Fruit fly (Drosophila melanogaster): ENCODE data around the gene CG13857.

Gene CG13857

dm6 chr3R:22402355-22402754, 8.5 kb upstream of the CG13857 start, which contains the start of gene CG13856:
TSS of gene CG13856 (plus strand) at chr3R:22402655.
- TF ChIP-seq CG7101 (tag; optimal IDR thresholded peaks at IDR 0.05) = no peak
- TF ChIP-seq cnc (optimal IDR thresholded peaks at IDR 0.05) = no peak
- no peak for TF ChIP-seq toe (GFP tag; optimal IDR thresholded peaks at IDR 0.05)
- no peak for TF ChIP-seq CG33017 (tag; optimal IDR thresholded peaks at IDR 0.05)
- TF ChIP-seq CG14711 (tag; optimal IDR thresholded peaks at IDR 0.05) = no peak
- no peak for TF ChIP-seq tj (GFP tag; optimal IDR thresholded peaks at IDR 0.05)
- no peak for TF ChIP-seq Mnt (GFP tag; optimal IDR thresholded peaks at IDR 0.05)
- no peak for TF ChIP-seq cic (GFP tag; optimal IDR thresholded peaks at IDR 0.05)
- TF ChIP-seq kay (GFP tag; ENCODE audit: borderline replicate concordance) = no peak
- no peak for TF ChIP-seq bab1 (GFP tag; optimal IDR thresholded peaks at IDR 0.05)
- no peak for TF ChIP-seq Crg-1 (GFP tag; optimal IDR thresholded peaks at IDR 0.05)
- TF ChIP-seq CG12768 (GFP tag; optimal IDR thresholded peaks at IDR 0.05) = no peak
- TF ChIP-seq Hr96 (GFP tag; optimal IDR thresholded peaks at IDR 0.05) = no peak
- TF ChIP-seq ovo (GFP tag; optimal IDR thresholded peaks at IDR 0.05) = no peak
- no peak for TF ChIP-seq CG7045 (GFP tag; optimal IDR thresholded peaks at IDR 0.05)
- TF ChIP-seq CG1620 (GFP tag; optimal IDR thresholded peaks at IDR 0.05) = no peak
- no peak for TF ChIP-seq pad (GFP tag; optimal IDR thresholded peaks at IDR 0.05)
- no peak for TF ChIP-seq Clk (GFP tag; optimal IDR thresholded peaks at IDR 0.05)

DNA sequence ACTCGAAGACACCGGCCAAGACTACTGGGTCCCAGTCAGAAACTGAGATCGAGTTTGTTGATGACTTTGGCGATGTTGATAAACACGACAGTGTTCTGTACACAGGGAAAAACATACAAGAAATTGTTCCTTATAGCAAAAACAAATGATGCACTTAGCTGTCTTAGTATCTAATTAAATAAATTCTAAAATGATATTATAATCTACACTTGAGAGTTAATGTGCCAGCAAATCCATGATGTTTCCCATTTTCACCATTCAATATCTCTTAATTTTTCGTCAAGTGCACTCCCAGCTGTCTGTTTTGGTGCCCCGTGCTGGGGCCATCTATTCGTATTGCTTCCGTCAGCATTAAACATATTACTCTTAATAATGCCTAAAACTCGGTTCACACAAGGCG, 6.3 kb upstream of the CG13857 start:
- no peak for TF ChIP-seq CG7045 (GFP tag; optimal IDR thresholded peaks at IDR 0.05)
- TF ChIP-seq ovo (GFP tag; optimal IDR thresholded peaks at IDR 0.05) = no peak
- no peak for TF ChIP-seq CG5204 (GFP tag; optimal IDR thresholded peaks at IDR 0.05)
- TF ChIP-seq bab1 (GFP tag; optimal IDR thresholded peaks at IDR 0.05) = no peak
- TF ChIP-seq Hr96 (GFP tag; optimal IDR thresholded peaks at IDR 0.05) = no peak
- no peak for TF ChIP-seq CG33017 (tag; optimal IDR thresholded peaks at IDR 0.05)
- TF ChIP-seq CG14711 (tag; optimal IDR thresholded peaks at IDR 0.05) = no peak
- no peak for TF ChIP-seq cic (GFP tag; optimal IDR thresholded peaks at IDR 0.05)
- no peak for TF ChIP-seq Crg-1 (GFP tag; optimal IDR thresholded peaks at IDR 0.05)
- TF ChIP-seq CG1620 (GFP tag; optimal IDR thresholded peaks at IDR 0.05) = no peak

DNA sequence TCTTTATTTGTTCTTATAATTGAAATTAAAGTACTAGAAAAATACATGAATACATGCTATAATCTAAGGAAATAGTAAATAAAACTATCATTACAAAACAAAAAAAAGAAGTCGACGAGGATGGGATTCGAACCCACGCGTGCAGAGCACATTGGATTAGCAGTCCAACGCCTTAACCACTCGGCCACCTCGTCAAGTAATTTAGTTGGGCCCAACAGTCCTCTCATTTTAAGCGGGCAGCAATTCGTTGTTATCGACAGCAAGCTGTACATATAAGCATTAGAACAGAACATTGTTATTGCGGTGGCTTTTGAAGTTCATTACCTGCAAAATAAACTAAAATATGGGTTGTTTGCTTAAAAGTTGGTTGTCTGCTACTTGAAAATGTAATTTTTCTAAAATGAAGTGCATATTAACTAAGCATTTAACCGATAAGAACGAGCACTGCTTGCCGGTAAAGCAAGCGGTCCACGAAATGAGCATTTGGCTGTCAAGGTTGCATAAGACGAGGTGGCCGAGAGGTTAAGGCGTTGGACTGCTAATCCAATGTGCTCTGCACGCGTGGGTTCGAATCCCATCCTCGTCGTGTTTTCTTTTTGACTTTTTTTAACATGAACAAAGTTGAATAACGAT, 3.3 kb upstream of the CG13857 start:
- TF ChIP-seq bab1 (GFP tag; optimal IDR thresholded peaks at IDR 0.05) (peak; percentile 15), CG33017 (tag; optimal IDR thresholded peaks at IDR 0.05) (no peak)

DNA sequence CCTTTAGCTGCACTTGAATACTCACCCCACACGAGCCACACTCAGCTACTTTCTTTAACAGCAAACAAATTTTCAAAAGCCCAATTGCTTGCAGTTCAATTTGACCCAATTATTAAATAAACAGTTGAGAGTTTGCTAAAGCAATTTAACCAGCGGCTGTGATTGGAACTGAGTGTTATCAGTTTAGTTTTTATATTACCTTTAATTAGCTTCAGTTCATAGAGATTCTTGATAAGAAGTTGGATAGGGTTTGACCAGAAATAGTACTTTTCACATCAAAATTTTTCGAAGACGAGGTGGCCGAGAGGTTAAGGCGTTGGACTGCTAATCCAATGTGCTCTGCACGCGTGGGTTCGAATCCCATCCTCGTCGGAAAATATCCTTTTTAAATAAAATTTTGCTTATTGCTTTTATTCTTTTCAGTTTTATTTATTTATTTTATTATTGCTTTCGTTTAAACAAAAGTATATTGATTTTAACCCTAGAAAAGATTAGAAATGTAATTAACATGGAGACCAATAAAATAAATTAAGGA, 2.4 kb upstream of the CG13857 start:
- no peak for TF ChIP-seq cnc (optimal IDR thresholded peaks at IDR 0.05)

DNA sequence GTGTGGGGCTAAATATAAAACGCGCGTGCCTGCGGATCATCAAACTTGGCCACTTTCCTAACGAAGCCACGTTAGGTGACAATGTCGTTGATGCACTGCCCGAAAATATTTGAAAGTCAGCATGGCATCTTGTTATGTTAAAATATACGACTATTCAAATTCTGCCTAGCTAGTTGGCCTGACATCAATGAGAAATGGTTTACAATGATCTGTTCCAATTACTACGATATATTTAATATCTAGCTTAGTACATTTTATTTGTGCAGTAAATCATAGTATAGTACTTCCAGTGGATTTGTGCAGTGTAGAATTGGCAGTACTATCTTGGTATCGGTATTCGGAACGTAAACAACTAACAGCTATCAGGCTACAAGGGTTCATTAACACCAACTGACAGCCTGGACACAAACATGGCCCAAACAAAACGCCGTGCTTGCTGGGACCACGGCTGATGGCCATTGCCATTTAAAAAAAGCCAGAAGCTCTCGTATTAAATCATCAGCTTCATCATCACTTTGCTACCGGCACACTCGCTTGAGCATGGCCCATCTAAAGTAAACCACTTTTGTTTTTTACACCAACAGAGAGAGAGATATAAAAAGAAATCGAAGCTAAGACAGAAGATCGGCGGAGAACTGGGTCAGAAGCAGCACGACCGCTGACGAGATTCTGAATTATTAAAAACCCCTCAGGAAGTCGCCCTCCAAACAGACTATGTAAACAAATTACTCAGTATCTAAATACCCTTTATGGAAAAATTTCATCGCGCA, 1.7 kb upstream of the CG13857 start:
- TF ChIP-seq Mnt (GFP tag; optimal IDR thresholded peaks at IDR 0.05) (no peak), ovo (GFP tag; optimal IDR thresholded peaks at IDR 0.05) (no peak), CG11617 (GFP tag; optimal IDR thresholded peaks at IDR 0.05) (no peak), Hr96 (GFP tag; optimal IDR thresholded peaks at IDR 0.05) (no peak)

- no peak for TF ChIP-seq CG7101 (tag; optimal IDR thresholded peaks at IDR 0.05)
- TF ChIP-seq bab1 (GFP tag; optimal IDR thresholded peaks at IDR 0.05) = no peak
- TF ChIP-seq kay (GFP tag; ENCODE audit: borderline replicate concordance) = no peak
- TF ChIP-seq toe (GFP tag; optimal IDR thresholded peaks at IDR 0.05) = no peak
- peak; percentile 53 for TF ChIP-seq tj (GFP tag; optimal IDR thresholded peaks at IDR 0.05)
- no peak for TF ChIP-seq Clk (GFP tag; optimal IDR thresholded peaks at IDR 0.05)
- no peak for TF ChIP-seq CG5204 (GFP tag; optimal IDR thresholded peaks at IDR 0.05)
- no peak for TF ChIP-seq Crg-1 (GFP tag; optimal IDR thresholded peaks at IDR 0.05)
These were observed 3.8 kb downstream of the CG13857 start for dm6 chr3R:22390109-22390508.

dm6 chr3R:22389614-22390013, 4.3 kb downstream of the CG13857 start, which contains the start of the genes CAH8 and CG7059:
TSS of gene CAH8 (minus strand) at chr3R:22389714.
TSS of gene CG7059 (plus strand) at chr3R:22389780.
- TF ChIP-seq Hr96 (GFP tag; optimal IDR thresholded peaks at IDR 0.05) (no peak), toe (GFP tag; optimal IDR thresholded peaks at IDR 0.05) (no peak), CG7101 (tag; optimal IDR thresholded peaks at IDR 0.05) (no peak), CG1620 (GFP tag; optimal IDR thresholded peaks at IDR 0.05) (no peak), CG11617 (GFP tag; optimal IDR thresholded peaks at IDR 0.05) (no peak), kay (GFP tag; ENCODE audit: borderline replicate concordance) (no peak), pad (GFP tag; optimal IDR thresholded peaks at IDR 0.05) (no peak), tj (GFP tag; optimal IDR thresholded peaks at IDR 0.05) (no peak)

Data from whole organism, adult.